Worm (Caenorhabditis elegans) whole organism, L1 larva: ENCODE measurements around the gene Y69A2AR.31.

Experiments
- C34B4.2 ChIP-seq: sonication (generic microtip); optimal IDR thresholded peaks from 2 replicates; lab custom pipeline; 2017; ENCODE audit warnings: mild to moderate bottlenecking, missing genetic modification characterization, missing compliant biosample characterization
- F16B12.6 ChIP-seq: fragments of 150-350 bp; optimal IDR thresholded peaks from 2 replicates; lab custom pipeline; 2014; ENCODE audit warnings: missing biosample characterization, missing genetic modification characterization
- aha-1 ChIP-seq: fragments of 150-350 bp; optimal IDR thresholded peaks from 2 replicates; lab custom pipeline; 2014; ENCODE audit warnings: missing biosample characterization, missing genetic modification characterization
- alr-1 ChIP-seq: fragments of 200-800 bp; sonication (Bioruptor generic); optimal IDR thresholded peaks from 2 replicates; lab custom pipeline; 2018; ENCODE audit warnings: borderline replicate concordance, mild to moderate bottlenecking, missing genetic modification characterization, missing compliant biosample characterization
- ama-1 ChIP-seq: fragments of 150-350 bp; optimal IDR thresholded peaks from 2 replicates; lab custom pipeline; 2014
- ceh-8 ChIP-seq: fragments of 200-800 bp; sonication (Bioruptor generic); optimal IDR thresholded peaks from 2 replicates; lab custom pipeline; 2018; ENCODE audit warnings: mild to moderate bottlenecking, missing genetic modification characterization, moderate library complexity, missing compliant biosample characterization
- ceh-82 ChIP-seq, 3 experiments: fragments of 150-350 bp in 1 of 3; sonication (generic microtip) in 2 of 3; optimal IDR thresholded peaks; 2 replicates each; lab custom pipeline; 2014 to 2017; ENCODE audit warnings: missing biosample characterization in 3 of 3, missing genetic modification characterization in 3 of 3
- dpl-1 ChIP-seq, 3 experiments: fragments of 150-350 bp in 2 of 3; sonication (generic microtip) in 1 of 3; optimal IDR thresholded peaks; 2 replicates each; lab custom pipeline; 2014 to 2017; ENCODE audit warnings: missing biosample characterization in 3 of 3, missing genetic modification characterization in 3 of 3, missing genetic modification reagents in 3 of 3
- efl-1 ChIP-seq, 4 experiments: fragments of 150-350 bp; optimal IDR thresholded peaks in 3 of 4; peaks in 1 of 4; 1 replicate in 1 of 4; 2 replicates in 3 of 4; lab custom pipeline; 2014; ENCODE audit warnings: missing biosample characterization in 2 of 4, missing genetic modification characterization in 2 of 4, missing genetic modification reagents in 2 of 4
- elt-2 ChIP-seq: sonication (generic microtip); optimal IDR thresholded peaks from 2 replicates; lab custom pipeline; 2016; ENCODE audit warnings: missing genetic modification characterization, mild to moderate bottlenecking, inconsistent platforms, missing compliant biosample characterization, missing genetic modification reagents
- fkh-8 ChIP-seq: sonication (generic microtip); optimal IDR thresholded peaks from 2 replicates; lab custom pipeline; 2016; ENCODE audit warnings: mild to moderate bottlenecking, missing genetic modification characterization, missing compliant biosample characterization
- irx-1 ChIP-seq: sonication (generic microtip); optimal IDR thresholded peaks from 2 replicates; lab custom pipeline; 2016; ENCODE audit warnings: missing genetic modification characterization, missing compliant biosample characterization
- lin-14 ChIP-seq: fragments of 200-800 bp; sonication (Bioruptor generic); optimal IDR thresholded peaks from 2 replicates; lab custom pipeline; 2018; ENCODE audit warnings: mild to moderate bottlenecking, missing genetic modification characterization, moderate library complexity, missing compliant biosample characterization
- lin-15B ChIP-seq: fragments of 150-350 bp; sonication (generic microtip); optimal IDR thresholded peaks from 3 replicates; lab custom pipeline; 2014; ENCODE audit warnings: missing biosample characterization, missing genetic modification characterization
- lin-35 ChIP-seq, 2 experiments: fragments of 150-350 bp; optimal IDR thresholded peaks; 2 replicates each; lab custom pipeline; 2014; ENCODE audit warnings: missing biosample characterization in 2 of 2, missing genetic modification characterization in 2 of 2, missing genetic modification reagents in 2 of 2
- lir-3 ChIP-seq: sonication (generic microtip); optimal IDR thresholded peaks from 2 replicates; lab custom pipeline; 2016; ENCODE audit warnings: mild to moderate bottlenecking, missing genetic modification characterization, moderate library complexity, missing compliant biosample characterization; ENCODE audit not compliant: poor library complexity
- lsy-2 ChIP-seq, 2 experiments: fragments of 150-350 bp; optimal IDR thresholded peaks; 2 replicates each; lab custom pipeline; 2014; ENCODE audit warnings: missing biosample characterization in 2 of 2, missing genetic modification characterization in 2 of 2
- mab-9 ChIP-seq: fragments of 200-800 bp; sonication (Bioruptor generic); IDR thresholded peaks from 2 replicates; pipeline ENCODE4 v1.3.6; 2022; ENCODE audit warnings: missing genetic modification reagents, missing genetic modification characterization, missing compliant biosample characterization
- mdl-1 ChIP-seq, 2 experiments: fragments of 150-350 bp; optimal IDR thresholded peaks; 2 replicates each; lab custom pipeline; 2014 to 2017; ENCODE audit warnings: missing biosample characterization in 2 of 2, missing genetic modification characterization in 2 of 2, inconsistent platforms in 1 of 2
- nhr-12 ChIP-seq: sonication (generic microtip); optimal IDR thresholded peaks from 2 replicates; lab custom pipeline; 2017; ENCODE audit warnings: missing biosample characterization, missing genetic modification characterization
- nhr-19 ChIP-seq: fragments of 200-800 bp; sonication (Bioruptor generic); conservative IDR thresholded peaks from 2 replicates; pipeline ENCODE4 v1.3.6; 2022; ENCODE audit warnings: missing genetic modification characterization, missing compliant biosample characterization
- nhr-47 ChIP-seq: sonication (generic microtip); optimal IDR thresholded peaks from 2 replicates; lab custom pipeline; 2016; ENCODE audit warnings: mild to moderate bottlenecking, missing genetic modification characterization, moderate library complexity, missing compliant biosample characterization
- nhr-71 ChIP-seq: sonication (generic microtip); optimal IDR thresholded peaks from 2 replicates; lab custom pipeline; 2016; ENCODE audit warnings: mild to moderate bottlenecking, missing genetic modification characterization, moderate library complexity, missing compliant biosample characterization
- nhr-77 ChIP-seq: fragments of 150-350 bp; optimal IDR thresholded peaks from 2 replicates; lab custom pipeline; 2014; ENCODE audit warnings: missing biosample characterization, missing genetic modification characterization
- nhr-85 ChIP-seq: sonication (generic microtip); peaks from one replicate; lab custom pipeline; 2016; ENCODE audit warnings: missing genetic modification characterization, inconsistent platforms, missing compliant biosample characterization
- nhr-90 ChIP-seq: sonication (generic microtip); optimal IDR thresholded peaks from 2 replicates; lab custom pipeline; 2016; ENCODE audit warnings: mild to moderate bottlenecking, missing genetic modification characterization, missing compliant biosample characterization; ENCODE audit not compliant: poor library complexity
- pqm-1 ChIP-seq: sonication (generic microtip); optimal IDR thresholded peaks from 3 replicates; lab custom pipeline; 2017; ENCODE audit warnings: missing biosample characterization, missing genetic modification characterization
- rnt-1 ChIP-seq: sonication (generic microtip); optimal IDR thresholded peaks from 2 replicates; lab custom pipeline; 2016; ENCODE audit warnings: mild to moderate bottlenecking, missing genetic modification characterization, moderate library complexity, missing compliant biosample characterization
- snu-23 ChIP-seq: sonication (generic microtip); optimal IDR thresholded peaks from 2 replicates; lab custom pipeline; 2016; ENCODE audit warnings: missing genetic modification characterization, missing compliant biosample characterization
- sptf-1 ChIP-seq: fragments of 150-350 bp; optimal IDR thresholded peaks from 2 replicates; lab custom pipeline; 2014; ENCODE audit warnings: missing biosample characterization, missing genetic modification characterization
- unc-130 ChIP-seq: fragments of 150-350 bp; optimal IDR thresholded peaks from 2 replicates; lab custom pipeline; 2017; ENCODE audit warnings: missing biosample characterization, missing genetic modification characterization, inconsistent platforms
- unc-62 ChIP-seq: fragments of 150-350 bp; optimal IDR thresholded peaks from 2 replicates; lab custom pipeline; 2014; ENCODE audit warnings: missing biosample characterization, missing genetic modification reagents, missing genetic modification characterization
- vab-15 ChIP-seq: sonication (generic microtip); optimal IDR thresholded peaks from 2 replicates; lab custom pipeline; 2017; ENCODE audit warnings: missing genotype, mild to moderate bottlenecking, missing genetic modification characterization, missing compliant biosample characterization
- zag-1 ChIP-seq: fragments of 150-350 bp; optimal IDR thresholded peaks from 2 replicates; lab custom pipeline; 2014; ENCODE audit warnings: missing biosample characterization, missing genetic modification characterization
- zip-4 ChIP-seq: fragments of 200-800 bp; sonication (Bioruptor generic); optimal IDR thresholded peaks from 2 replicates; lab custom pipeline; 2018; ENCODE audit warnings: mild to moderate bottlenecking, missing genetic modification characterization, moderate library complexity, missing compliant biosample characterization
- ztf-11 ChIP-seq, 2 experiments: sonication (generic microtip); optimal IDR thresholded peaks; 2 replicates each; lab custom pipeline; 2016 to 2017; ENCODE audit warnings: missing genetic modification characterization in 2 of 2, missing biosample characterization in 1 of 2, missing compliant biosample characterization in 1 of 2
- ztf-4 ChIP-seq: fragments of 150-350 bp; optimal IDR thresholded peaks from 2 replicates; lab custom pipeline; 2014; ENCODE audit warnings: missing biosample characterization, missing genetic modification characterization

The Y69A2AR.31 gene

ce11 chrIV:2676281-2676680 is 12.5 kb upstream of the Y69A2AR.31 start, which contains the start of gene Y94H6A.3 (continued):
- TF ChIP-seq fkh-8 (tag; lab: Kevin White, UChicago) (peak; percentile 87), efl-1 (optimal IDR thresholded peaks at IDR 0.05; lab: Kevin White, UChicago) (peak; percentile 97 to 99), efl-1 (GFP tag; optimal IDR thresholded peaks at IDR 0.05 in 1 of 2; lab: Kevin White, UChicago) (peak; percentile 99 to 100), aha-1 (peak; percentile 38), sptf-1 (tag; lab: Kevin White, UChicago) (no peak), nhr-90 (peak; percentile 93), ztf-11 (tag; optimal IDR thresholded peaks at IDR 0.05; lab: Kevin White, UChicago) (peak in 1 of 2 experiments; percentile 77), ceh-8 (GFP tag; lab: Kevin White, UChicago) (peak; percentile 87)
- TF ChIP-seq, all 84 proteins: peak for 62

- peak in 1 of 2 experiments; percentile 10 for TF ChIP-seq lsy-2 (tag; optimal IDR thresholded peaks at IDR 0.05; lab: Kevin White, UChicago)
These were observed 11.1 kb upstream of the Y69A2AR.31 start, which contains the start of gene gpx-4 for ce11 chrIV:2674915-2675314. TSS of gene gpx-4 (minus strand) at chrIV:2675015.

ce11 chrIV:2670664-2671063 is 6.9 kb upstream of the Y69A2AR.31 start:
- TF ChIP-seq nhr-19, result 0 out of 2 replicates have a peak, but pooled peaks have one; percentile 14
- TF ChIP-seq nhr-47 (tag; lab: Kevin White, UChicago), result peak; percentile 28
- TF ChIP-seq snu-23 (GFP tag; lab: Kevin White, UChicago), result peak; percentile 17
- peak; percentile 22 for TF ChIP-seq nhr-71
- TF ChIP-seq lin-35 (GFP tag; optimal IDR thresholded peaks at IDR 0.05; lab: Kevin White, UChicago), result peak; percentile 84 to 91
- TF ChIP-seq vab-15 (tag; lab: Kevin White, UChicago), result no peak
- no peak for TF ChIP-seq C34B4.2 (tag; lab: Kevin White, UChicago)
- TF ChIP-seq dpl-1 (GFP tag; optimal IDR thresholded peaks at IDR 0.05; lab: Kevin White, UChicago), result peak; percentile 77 to 87 (median 84)
- TF ChIP-seq efl-1 (optimal IDR thresholded peaks at IDR 0.05; lab: Kevin White, UChicago), result peak; percentile 65 to 85
- TF ChIP-seq efl-1 (GFP tag; optimal IDR thresholded peaks at IDR 0.05 in 1 of 2; lab: Kevin White, UChicago), result peak; percentile 90 to 99
- TF ChIP-seq lsy-2 (tag; optimal IDR thresholded peaks at IDR 0.05; lab: Kevin White, UChicago), result peak; percentile 20 to 60

- TF ChIP-seq efl-1 (optimal IDR thresholded peaks at IDR 0.05; lab: Kevin White, UChicago) (peak in 1 of 2 experiments; percentile 8), efl-1 (GFP tag; optimal IDR thresholded peaks at IDR 0.05 in 1 of 2; lab: Kevin White, UChicago) (peak in 1 of 2 experiments; percentile 25)
These were observed 4.3 kb upstream of the Y69A2AR.31 start for ce11 chrIV:2668152-2668551.

ce11 chrIV:2666586-2667100 is 2.8 kb upstream of the Y69A2AR.31 start, which contains the start of gene Y69A2AR.1:
TSS of gene Y69A2AR.1 (plus strand) at chrIV:2667050.
- TF ChIP-seq lin-35 (GFP tag; optimal IDR thresholded peaks at IDR 0.05; lab: Kevin White, UChicago) (peak in 1 of 2 experiments; percentile 29), efl-1 (optimal IDR thresholded peaks at IDR 0.05; lab: Kevin White, UChicago) (peak; percentile 15 to 35), efl-1 (GFP tag; optimal IDR thresholded peaks at IDR 0.05 in 1 of 2; lab: Kevin White, UChicago) (peak; percentile 51 to 92), F16B12.6 (peak; percentile 75), dpl-1 (GFP tag; optimal IDR thresholded peaks at IDR 0.05; lab: Kevin White, UChicago) (peak in 2 of 3 experiments; percentile 0 to 49), lsy-2 (tag; optimal IDR thresholded peaks at IDR 0.05; lab: Kevin White, UChicago) (peak; percentile 85 to 97), snu-23 (GFP tag; lab: Kevin White, UChicago) (no peak)

ce11 chrIV:2666127-2666526 is 2.3 kb upstream of the Y69A2AR.31 start:
- no peak for TF ChIP-seq mdl-1 (tag; optimal IDR thresholded peaks at IDR 0.05; lab: Kevin White, UChicago)
- no peak for TF ChIP-seq sptf-1 (tag; lab: Kevin White, UChicago)
- no peak for TF ChIP-seq alr-1 (tag; lab: Kevin White, UChicago)
- TF ChIP-seq unc-130 (tag; lab: Kevin White, UChicago), result no peak
- peak; percentile 35 to 56 for TF ChIP-seq lin-35 (GFP tag; optimal IDR thresholded peaks at IDR 0.05; lab: Kevin White, UChicago)
- no peak for TF ChIP-seq pqm-1 (tag; lab: Kevin White, UChicago)
- TF ChIP-seq mab-9 (GFP tag; lab: Robert Waterston, UW), result no peak
- TF ChIP-seq aha-1, result no peak
- TF ChIP-seq ztf-4, result no peak
- no peak for TF ChIP-seq zip-4
- TF ChIP-seq rnt-1, result peak; percentile 25
- TF ChIP-seq nhr-12 (tag; lab: Kevin White, UChicago), result no peak
- TF ChIP-seq lin-15B, result peak; percentile 25
- peak; percentile 38 to 64 (median 39) for TF ChIP-seq dpl-1 (GFP tag; optimal IDR thresholded peaks at IDR 0.05; lab: Kevin White, UChicago)
- no peak for TF ChIP-seq irx-1 (tag; lab: Kevin White, UChicago)
- no peak for TF ChIP-seq zag-1 (tag; lab: Kevin White, UChicago)
- no peak for TF ChIP-seq elt-2 (tag; lab: Kevin White, UChicago)
- TF ChIP-seq nhr-85 (tag; lab: Kevin White, UChicago), result peak; percentile 53
- TF ChIP-seq lir-3, result no peak
- no peak for TF ChIP-seq ama-1 (lab: Kevin White, UChicago)
- TF ChIP-seq unc-62 (GFP tag; lab: Kevin White, UChicago), result no peak
- TF ChIP-seq lin-14 (GFP tag; lab: Kevin White, UChicago), result peak; percentile 36
- no peak for TF ChIP-seq nhr-77 (tag; lab: Kevin White, UChicago)
- TF ChIP-seq ceh-82 (tag; optimal IDR thresholded peaks at IDR 0.05; lab: Kevin White, UChicago), result peak in 1 of 3 experiments; percentile 18
